Worm (Caenorhabditis elegans): Measurements from ENCODE around the gene sre-33.

sre-33 gene

ce11 chrII:12412417-12412816 is 40.7 kb upstream of the sre-33 start, which contains the start of gene Y57A10C.1:
Gene Y57A10C.1, minus strand, starts transcription at chrII:12412517.
- TF ChIP-seq ceh-82 (tag; optimal IDR thresholded peaks at IDR 0.05) (no peak), F13H6.1 (tag; optimal IDR thresholded peaks at IDR 0.05) (no peak), ama-1 (optimal IDR thresholded peaks at IDR 0.05) (no peak), ZK546.5 (tag; optimal IDR thresholded peaks at IDR 0.05) (no peak), nhr-237 (tag; optimal IDR thresholded peaks at IDR 0.05) (no peak), nhr-21 (tag; optimal IDR thresholded peaks at IDR 0.05) (no peak), peb-1 (tag; optimal IDR thresholded peaks at IDR 0.05) (no peak), blmp-1 (tag; optimal IDR thresholded peaks at IDR 0.05; ENCODE audit: insufficient read depth) (no peak), lsy-2 (tag; optimal IDR thresholded peaks at IDR 0.05) (no peak), mbf-1 (tag; optimal IDR thresholded peaks at IDR 0.05) (no peak), unc-55 (GFP tag; optimal IDR thresholded peaks at IDR 0.05) (no peak), R02D3.7 (tag; optimal IDR thresholded peaks at IDR 0.05) (no peak), sma-3 (GFP tag; optimal IDR thresholded peaks at IDR 0.05) (no peak), dmd-4 (tag; optimal IDR thresholded peaks at IDR 0.05) (no peak), skn-1 (tag; optimal IDR thresholded peaks at IDR 0.05) (no peak), egl-27 (tag; optimal IDR thresholded peaks at IDR 0.05) (no peak), gmeb-1 (tag; optimal IDR thresholded peaks at IDR 0.05) (no peak), lin-39 (tag; optimal IDR thresholded peaks at IDR 0.05) (no peak), mab-5 (tag; optimal IDR thresholded peaks at IDR 0.05) (no peak), nhr-10 (tag; optimal IDR thresholded peaks at IDR 0.05) (no peak)

ce11 chrII:12414805-12415204 is 38.3 kb upstream of the sre-33 start, which contains the start of gene Y57A10C.11:
Gene Y57A10C.11, minus strand, starts transcription at chrII:12414905.
- TF ChIP-seq unc-39 (tag; optimal IDR thresholded peaks at IDR 0.05) (no peak), lsy-2 (tag; optimal IDR thresholded peaks at IDR 0.05) (no peak), egl-27 (tag; optimal IDR thresholded peaks at IDR 0.05) (no peak), nhr-237 (tag; optimal IDR thresholded peaks at IDR 0.05) (no peak), peb-1 (tag; optimal IDR thresholded peaks at IDR 0.05) (no peak), mbf-1 (tag; optimal IDR thresholded peaks at IDR 0.05) (no peak), nhr-10 (tag; optimal IDR thresholded peaks at IDR 0.05) (no peak)

DNA sequence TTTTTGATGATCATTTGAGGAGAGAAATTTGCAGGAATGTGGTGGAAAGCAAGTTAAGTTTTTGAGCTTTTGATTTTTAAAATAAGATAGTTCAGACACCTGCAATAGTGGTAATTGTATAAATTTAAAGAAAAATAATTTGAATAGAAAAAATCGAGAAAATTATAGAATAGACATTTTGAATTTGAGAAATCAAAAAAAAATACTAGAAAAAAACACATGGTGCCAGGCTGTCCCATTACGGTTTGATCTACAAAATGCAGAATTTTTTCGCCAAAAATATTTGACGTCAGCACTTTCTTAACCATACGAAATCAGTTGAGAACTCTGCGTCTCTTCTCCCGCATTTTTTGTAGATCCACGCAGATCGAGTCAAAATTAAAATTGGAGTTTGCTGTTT is 35.6 kb upstream of the sre-33 start, which contains the start of gene sre-27:
Gene sre-27 (minus strand): TSS at position 101 of the 400 bp plus-strand sequence.
- TF ChIP-seq nhr-77 (tag; optimal IDR thresholded peaks at IDR 0.05): no peak
- no peak for TF ChIP-seq sma-9 (GFP tag; optimal IDR thresholded peaks at IDR 0.05)
- TF ChIP-seq sma-9 (tag; optimal IDR thresholded peaks at IDR 0.05): no peak
- no peak for TF ChIP-seq dmd-4 (tag; optimal IDR thresholded peaks at IDR 0.05)
- TF ChIP-seq elt-3 (tag; optimal IDR thresholded peaks at IDR 0.05): no peak
- no peak for TF ChIP-seq mbf-1 (tag; optimal IDR thresholded peaks at IDR 0.05)

- TF ChIP-seq ztf-11 (tag; optimal IDR thresholded peaks at IDR 0.05) (no peak), sma-9 (GFP tag; optimal IDR thresholded peaks at IDR 0.05) (peak; percentile 10), sma-9 (tag; optimal IDR thresholded peaks at IDR 0.05) (no peak)
Observed at ce11 chrII:12417996-12418395, 35.1 kb upstream of the sre-33 start.

- no peak for TF ChIP-seq ceh-82 (tag; optimal IDR thresholded peaks at IDR 0.05)
- no peak for TF ChIP-seq ama-1 (optimal IDR thresholded peaks at IDR 0.05)
- TF ChIP-seq ztf-4 (tag; optimal IDR thresholded peaks at IDR 0.05): no peak
- no peak for TF ChIP-seq peb-1 (tag; optimal IDR thresholded peaks at IDR 0.05)
- no peak for TF ChIP-seq blmp-1 (tag; optimal IDR thresholded peaks at IDR 0.05; ENCODE audit: insufficient read depth)
- no peak for TF ChIP-seq sma-9 (GFP tag; optimal IDR thresholded peaks at IDR 0.05)
- TF ChIP-seq sma-9 (tag; optimal IDR thresholded peaks at IDR 0.05): no peak
- TF ChIP-seq nhr-12 (tag; optimal IDR thresholded peaks at IDR 0.05): no peak
- TF ChIP-seq sem-4 (tag; optimal IDR thresholded peaks at IDR 0.05): no peak
- no peak for TF ChIP-seq Y55F3AM.14 (GFP tag; optimal IDR thresholded peaks at IDR 0.05)
- TF ChIP-seq nhr-6 (tag; optimal IDR thresholded peaks at IDR 0.05): no peak
- TF ChIP-seq mab-5 (tag; optimal IDR thresholded peaks at IDR 0.05): no peak
- TF ChIP-seq R02D3.7 (tag; optimal IDR thresholded peaks at IDR 0.05): no peak
- no peak for TF ChIP-seq aly-2 (tag; optimal IDR thresholded peaks at IDR 0.05)
- no peak for TF ChIP-seq zag-1 (tag; optimal IDR thresholded peaks at IDR 0.05)
- TF ChIP-seq dmd-4 (tag; optimal IDR thresholded peaks at IDR 0.05): no peak
- TF ChIP-seq unc-55 (GFP tag; optimal IDR thresholded peaks at IDR 0.05): no peak
Observed at ce11 chrII:12420486-12420885, 32.6 kb upstream of the sre-33 start, which contains the start of gene sre-26. Gene sre-26, minus strand, starts transcription at chrII:12420586.

Measured in whole organism, L2 larva.